Worm (Caenorhabditis elegans): ENCODE results near the gene F35G2.1.

The F35G2.1 gene

ce11 chrIV:12227012-12227411 lies 24.0 kb downstream of the F35G2.1 start, which contains the start of gene mlt-3:
mlt-3 (minus strand) TSS chrIV:12227112.
- TF ChIP-seq ztf-29 (GFP tag; IDR thresholded peaks at IDR 0.05) (no peak), med-1 (GFP tag; optimal IDR thresholded peaks at IDR 0.05; ENCODE audit: insufficient read depth) (no peak), T22C8.4 (GFP tag; IDR thresholded peaks at IDR 0.05) (no peak), ztf-23 (GFP tag; IDR thresholded peaks at IDR 0.05) (no peak), ref-1 (GFP tag; conservative IDR thresholded peaks at IDR 0.05) (no peak), tab-1 (GFP tag; IDR thresholded peaks at IDR 0.05) (no peak), flt-1 (GFP tag; IDR thresholded peaks at IDR 0.05) (no peak), klf-2 (GFP tag; conservative IDR thresholded peaks at IDR 0.05) (no peak), cog-1 (tag; optimal IDR thresholded peaks at IDR 0.05) (no peak)

ce11 chrIV:12229679-12230078 lies 26.6 kb downstream of the F35G2.1 start, which contains the start of gene sre-18:
sre-18 (minus strand) TSS chrIV:12229779.
- no peak for TF ChIP-seq flt-1 (GFP tag; IDR thresholded peaks at IDR 0.05)
- TF ChIP-seq ztf-29 (GFP tag; IDR thresholded peaks at IDR 0.05) = no peak
- TF ChIP-seq T22C8.4 (GFP tag; IDR thresholded peaks at IDR 0.05) = no peak
- TF ChIP-seq med-1 (GFP tag; optimal IDR thresholded peaks at IDR 0.05; ENCODE audit: insufficient read depth) = no peak
- TF ChIP-seq cog-1 (tag; optimal IDR thresholded peaks at IDR 0.05) = no peak
- no peak for TF ChIP-seq ref-1 (GFP tag; conservative IDR thresholded peaks at IDR 0.05)
- TF ChIP-seq ztf-23 (GFP tag; IDR thresholded peaks at IDR 0.05) = no peak

DNA sequence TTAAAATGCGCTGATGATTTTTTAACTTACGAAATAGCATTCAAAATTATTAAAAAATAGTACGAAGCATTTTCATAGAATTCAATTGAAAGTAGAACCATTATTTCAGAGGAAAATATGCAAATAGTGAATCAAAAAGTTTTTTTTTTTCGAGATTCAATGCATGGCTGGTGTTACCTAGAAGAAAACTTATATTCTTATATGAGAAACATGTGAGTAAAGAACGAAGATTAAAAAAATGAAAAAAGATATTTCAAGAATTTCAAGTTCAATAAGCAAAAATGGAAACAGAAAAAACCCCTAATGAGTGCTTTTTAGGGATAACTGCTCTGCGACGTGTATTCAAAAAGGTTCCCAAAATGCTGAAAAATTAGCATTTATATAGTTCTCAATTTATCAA lies 33.0 kb downstream of the F35G2.1 start, which contains the start of gene sre-16:
Gene sre-16, minus strand, starts transcription at position 101 of the 400 bp plus-strand sequence.
- TF ChIP-seq T22C8.4 (GFP tag; IDR thresholded peaks at IDR 0.05) = no peak
- no peak for TF ChIP-seq ztf-29 (GFP tag; IDR thresholded peaks at IDR 0.05)
- no peak for TF ChIP-seq ztf-23 (GFP tag; IDR thresholded peaks at IDR 0.05)
- no peak for TF ChIP-seq tab-1 (GFP tag; IDR thresholded peaks at IDR 0.05)
- no peak for TF ChIP-seq klf-2 (GFP tag; conservative IDR thresholded peaks at IDR 0.05)
- TF ChIP-seq ref-1 (GFP tag; conservative IDR thresholded peaks at IDR 0.05) = no peak
- no peak for TF ChIP-seq flt-1 (GFP tag; IDR thresholded peaks at IDR 0.05)
- no peak for TF ChIP-seq cog-1 (tag; optimal IDR thresholded peaks at IDR 0.05)
- TF ChIP-seq med-1 (GFP tag; optimal IDR thresholded peaks at IDR 0.05; ENCODE audit: insufficient read depth) = no peak

- TF ChIP-seq ztf-23 (GFP tag; IDR thresholded peaks at IDR 0.05) = no peak
- no peak for TF ChIP-seq T22C8.4 (GFP tag; IDR thresholded peaks at IDR 0.05)
- no peak for TF ChIP-seq klf-2 (GFP tag; conservative IDR thresholded peaks at IDR 0.05)
- TF ChIP-seq med-1 (GFP tag; optimal IDR thresholded peaks at IDR 0.05; ENCODE audit: insufficient read depth) = no peak
- no peak for TF ChIP-seq ztf-29 (GFP tag; IDR thresholded peaks at IDR 0.05)
- TF ChIP-seq flt-1 (GFP tag; IDR thresholded peaks at IDR 0.05) = no peak
- no peak for TF ChIP-seq tab-1 (GFP tag; IDR thresholded peaks at IDR 0.05)
- no peak for TF ChIP-seq cog-1 (tag; optimal IDR thresholded peaks at IDR 0.05)
- no peak for TF ChIP-seq ref-1 (GFP tag; conservative IDR thresholded peaks at IDR 0.05)
These were observed 35.8 kb downstream of the F35G2.1 start, which contains the start of gene sre-19 for ce11 chrIV:12238851-12239250. sre-19 (minus strand) TSS chrIV:12238951.

ce11 chrIV:12244706-12245105 lies 41.7 kb downstream of the F35G2.1 start, which contains the start of gene sre-15:
sre-15 (minus strand) TSS chrIV:12244806.
- no peak for TF ChIP-seq ztf-29 (GFP tag; IDR thresholded peaks at IDR 0.05)
- TF ChIP-seq T22C8.4 (GFP tag; IDR thresholded peaks at IDR 0.05) = no peak
- no peak for TF ChIP-seq cog-1 (tag; optimal IDR thresholded peaks at IDR 0.05)
- no peak for TF ChIP-seq med-1 (GFP tag; optimal IDR thresholded peaks at IDR 0.05; ENCODE audit: insufficient read depth)
- no peak for TF ChIP-seq klf-2 (GFP tag; conservative IDR thresholded peaks at IDR 0.05)
- no peak for TF ChIP-seq tab-1 (GFP tag; IDR thresholded peaks at IDR 0.05)
- no peak for TF ChIP-seq ztf-23 (GFP tag; IDR thresholded peaks at IDR 0.05)
- no peak for TF ChIP-seq flt-1 (GFP tag; IDR thresholded peaks at IDR 0.05)
- TF ChIP-seq ref-1 (GFP tag; conservative IDR thresholded peaks at IDR 0.05) = no peak

- TF ChIP-seq klf-2 (GFP tag; conservative IDR thresholded peaks at IDR 0.05) (no peak), ztf-23 (GFP tag; IDR thresholded peaks at IDR 0.05) (no peak), tab-1 (GFP tag; IDR thresholded peaks at IDR 0.05) (no peak), T22C8.4 (GFP tag; IDR thresholded peaks at IDR 0.05) (no peak), med-1 (GFP tag; optimal IDR thresholded peaks at IDR 0.05; ENCODE audit: insufficient read depth) (no peak)
These were observed 49.5 kb downstream of the F35G2.1 start, which contains the start of gene dnj-26 for ce11 chrIV:12252579-12252978. dnj-26 (minus strand) TSS chrIV:12252679.

Data from whole organism, midembryonic.